Fruit fly (Drosophila melanogaster) whole organism, embryonic: ENCODE results near the gene iav.

Experiments
- ATbp ChIP-seq: fragments of 200-800 bp; sonication (Bioruptor generic); optimal IDR thresholded peaks from 2 replicates; lab custom pipeline; 2017; ENCODE audit warnings: missing biosample characterization, mild to moderate bottlenecking, missing genetic modification characterization, missing genetic modification reagents
- Bgb ChIP-seq: fragments of 200-800 bp; sonication (Bioruptor generic); IDR thresholded peaks from 2 replicates; pipeline ENCODE4 v1.3.6; 2022; ENCODE audit warnings: missing biosample characterization, missing genetic modification characterization; ENCODE audit not compliant: partially characterized antibody
- CG11504 ChIP-seq: fragments of 200-800 bp; sonication (Bioruptor generic); optimal IDR thresholded peaks from 3 replicates; lab custom pipeline; 2019; ENCODE audit warnings: missing biosample characterization, mild to moderate bottlenecking, missing genetic modification characterization, moderate library complexity
- CG12299 ChIP-seq: fragments of 200-800 bp; sonication (Bioruptor generic); optimal IDR thresholded peaks from 2 replicates; lab custom pipeline; 2018; ENCODE audit warnings: missing biosample characterization, mild to moderate bottlenecking, missing genetic modification characterization
- CG14050 ChIP-seq: fragments of 200-800 bp; sonication (Bioruptor generic); IDR thresholded peaks from 3 replicates; pipeline ENCODE4 v1.3.6; 2022; ENCODE audit warnings: missing biosample characterization, missing genetic modification characterization
- CG14441 ChIP-seq: fragments of 200-800 bp; sonication (Bioruptor generic); IDR thresholded peaks from 2 replicates; pipeline ENCODE4 v1.3.6; 2022; ENCODE audit warnings: missing biosample characterization, missing genetic modification characterization
- CG14860 ChIP-seq: fragments of 200-800 bp; sonication (Bioruptor generic); IDR thresholded peaks from 3 replicates; pipeline ENCODE4 v1.3.6; 2022; ENCODE audit warnings: missing biosample characterization, missing genetic modification characterization; ENCODE audit not compliant: partially characterized antibody
- CG16815 ChIP-seq: fragments of 200-800 bp; sonication (Bioruptor generic); optimal IDR thresholded peaks from 3 replicates; lab custom pipeline; 2017; ENCODE audit warnings: missing biosample characterization, mild to moderate bottlenecking, missing genetic modification characterization
- CG2120 ChIP-seq: fragments of 200-800 bp; sonication (Bioruptor generic); optimal IDR thresholded peaks from 3 replicates; lab custom pipeline; 2016; ENCODE audit warnings: missing biosample characterization, missing genetic modification characterization
- CG2678 ChIP-seq: fragments of 200-800 bp; sonication (Bioruptor generic); optimal IDR thresholded peaks from 3 replicates; lab custom pipeline; 2019; ENCODE audit warnings: missing biosample characterization, mild to moderate bottlenecking, missing genetic modification characterization, moderate library complexity
- CG32772 ChIP-seq: fragments of 200-800 bp; sonication (Bioruptor generic); IDR thresholded peaks from 2 replicates; pipeline ENCODE4 v1.3.6; 2022; ENCODE audit warnings: missing biosample characterization, missing genetic modification characterization
- CG5180 ChIP-seq: fragments of 200-800 bp; sonication (Bioruptor generic); optimal IDR thresholded peaks from 3 replicates; lab custom pipeline; 2017; ENCODE audit warnings: missing biosample characterization, missing genetic modification characterization, mild to moderate bottlenecking, moderate library complexity, missing genetic modification reagents
- CG7928 ChIP-seq: fragments of 200-800 bp; sonication (Bioruptor generic); optimal IDR thresholded peaks from 2 replicates; lab custom pipeline; 2017; ENCODE audit warnings: missing biosample characterization, mild to moderate bottlenecking, missing genetic modification characterization
- Camta ChIP-seq: fragments of 200-800 bp; sonication (Bioruptor generic); optimal IDR thresholded peaks from 2 replicates; lab custom pipeline; 2016; ENCODE audit warnings: missing biosample characterization, missing genetic modification characterization
- Dek ChIP-seq: fragments of 200-800 bp; sonication (Bioruptor generic); optimal IDR thresholded peaks from 3 replicates; lab custom pipeline; 2019; ENCODE audit warnings: missing biosample characterization, mild to moderate bottlenecking, missing genetic modification characterization, moderate library complexity
- H15 ChIP-seq: fragments of 200-800 bp; sonication (Bioruptor generic); IDR thresholded peaks from 3 replicates; pipeline ENCODE4 v1.3.6; 2022; ENCODE audit warnings: missing biosample characterization, missing genetic modification characterization
- H2.0 ChIP-seq: fragments of 200-800 bp; sonication (Bioruptor generic); IDR thresholded peaks from 2 replicates; pipeline ENCODE4 v1.3.6; 2022; ENCODE audit warnings: missing biosample characterization, missing genetic modification characterization
- HLHmδ ChIP-seq: fragments of 200-800 bp; sonication (Bioruptor generic); optimal IDR thresholded peaks from 2 replicates; lab custom pipeline; 2018; ENCODE audit warnings: missing biosample characterization, mild to moderate bottlenecking, missing genetic modification characterization, moderate library complexity
- Med ChIP-seq: fragments of 200-800 bp; sonication (Bioruptor generic); peaks from one replicate; lab custom pipeline; 2016; ENCODE audit warnings: missing biosample characterization, missing genetic modification characterization, mild to moderate bottlenecking, inconsistent platforms, moderate library complexity
- Mrtf ChIP-seq: fragments of 200-800 bp; sonication (Bioruptor generic); IDR thresholded peaks from 3 replicates; pipeline ENCODE4 v1.3.6; 2022; ENCODE audit warnings: missing biosample characterization, missing genetic modification characterization
- NFAT ChIP-seq: fragments of 200-800 bp; sonication (Bioruptor generic); IDR thresholded peaks from 2 replicates; pipeline ENCODE4 v1.3.6; 2022; ENCODE audit warnings: missing biosample characterization, missing genetic modification characterization
- Nf-YB ChIP-seq: fragments of 200-800 bp; sonication (Bioruptor generic); optimal IDR thresholded peaks from 3 replicates; lab custom pipeline; 2019; ENCODE audit warnings: missing biosample characterization, mild to moderate bottlenecking, missing genetic modification characterization, moderate library complexity
- Sin3A ChIP-seq: fragments of >200 bp; optimal IDR thresholded peaks from 2 replicates; lab custom pipeline; 2018
- Sox100B ChIP-seq: fragments of 200-800 bp; sonication (Bioruptor generic); optimal IDR thresholded peaks from 3 replicates; lab custom pipeline; 2018; ENCODE audit warnings: missing biosample characterization, mild to moderate bottlenecking, missing genetic modification characterization
- al ChIP-seq: fragments of 200-800 bp; sonication (Bioruptor generic); IDR thresholded peaks from 2 replicates; pipeline ENCODE4 v1.3.6; 2022; ENCODE audit warnings: missing biosample characterization, missing genetic modification characterization
- az2 ChIP-seq: fragments of 200-800 bp; sonication (Bioruptor generic); optimal IDR thresholded peaks from 3 replicates; lab custom pipeline; 2016; ENCODE audit warnings: missing biosample characterization, missing genetic modification characterization
- bigmax ChIP-seq: fragments of 200-800 bp; sonication (Bioruptor generic); optimal IDR thresholded peaks from 2 replicates; lab custom pipeline; 2018; ENCODE audit warnings: missing biosample characterization, mild to moderate bottlenecking, missing genetic modification characterization
- cas ChIP-seq: fragments of 200-800 bp; sonication (Bioruptor generic); IDR thresholded peaks from 2 replicates; pipeline ENCODE4 v1.3.6; 2022; ENCODE audit warnings: missing biosample characterization, missing genetic modification characterization
- caup ChIP-seq: fragments of 200-800 bp; sonication (Bioruptor generic); optimal IDR thresholded peaks from 3 replicates; lab custom pipeline; 2017; ENCODE audit warnings: missing biosample characterization, mild to moderate bottlenecking, missing genetic modification characterization, moderate library complexity; ENCODE audit not compliant: severe bottlenecking
- chif ChIP-seq, 2 experiments: fragments of 200-800 bp; sonication (Bioruptor generic); optimal IDR thresholded peaks; 3 replicates each; lab custom pipeline; 2016; ENCODE audit warnings: missing biosample characterization in 2 of 2, missing genetic modification characterization in 2 of 2
- chm ChIP-seq: fragments of 200-800 bp; sonication (Bioruptor generic); IDR thresholded peaks from 2 replicates; pipeline ENCODE4 v1.3.6; 2022; ENCODE audit warnings: missing biosample characterization, missing genetic modification characterization
- ems ChIP-seq: fragments of 200-800 bp; sonication (Bioruptor generic); optimal IDR thresholded peaks from 3 replicates; lab custom pipeline; 2016; ENCODE audit warnings: missing biosample characterization, missing genetic modification characterization
- fd102C ChIP-seq: fragments of 200-800 bp; sonication (Bioruptor generic); optimal IDR thresholded peaks from 2 replicates; lab custom pipeline; 2018; ENCODE audit warnings: missing biosample characterization, mild to moderate bottlenecking, missing genetic modification characterization, moderate library complexity
- fd64A ChIP-seq: fragments of 200-800 bp; sonication (Bioruptor generic); optimal IDR thresholded peaks from 3 replicates; lab custom pipeline; 2018; ENCODE audit warnings: missing biosample characterization, mild to moderate bottlenecking, missing genetic modification characterization
- fu2 ChIP-seq: fragments of 200-800 bp; sonication (Bioruptor generic); optimal IDR thresholded peaks from 2 replicates; lab custom pipeline; 2016; ENCODE audit warnings: missing biosample characterization, missing genetic modification characterization
- gce ChIP-seq: fragments of 200-800 bp; sonication (Bioruptor generic); IDR thresholded peaks from 3 replicates; pipeline ENCODE4 v1.3.6; 2022; ENCODE audit warnings: missing biosample characterization, missing genetic modification characterization
- gem ChIP-seq: fragments of 200-800 bp; sonication (Bioruptor generic); optimal IDR thresholded peaks from 2 replicates; lab custom pipeline; 2019; ENCODE audit warnings: missing biosample characterization, mild to moderate bottlenecking, missing genetic modification characterization, moderate library complexity
- kah ChIP-seq: fragments of 200-800 bp; sonication (Bioruptor generic); optimal IDR thresholded peaks from 2 replicates; lab custom pipeline; 2018; ENCODE audit warnings: missing biosample characterization, mild to moderate bottlenecking, missing genetic modification characterization
- kay ChIP-seq: fragments of 200-800 bp; sonication (Bioruptor generic); optimal IDR thresholded peaks from 2 replicates; lab custom pipeline; 2016; ENCODE audit warnings: missing biosample characterization, missing genetic modification characterization
- kni ChIP-seq: fragments of 200-800 bp; sonication (Bioruptor generic); optimal IDR thresholded peaks from 3 replicates; lab custom pipeline; 2017; ENCODE audit warnings: mild to moderate bottlenecking, missing biosample characterization, missing genetic modification reagents, missing genetic modification characterization
- lmd ChIP-seq: fragments of 200-800 bp; sonication (Bioruptor generic); IDR thresholded peaks from 2 replicates; pipeline ENCODE4 v1.3.6; 2022; ENCODE audit warnings: missing biosample characterization, missing genetic modification characterization
- nerfin-2 ChIP-seq: fragments of 200-800 bp; sonication (Bioruptor generic); IDR thresholded peaks from 2 replicates; pipeline ENCODE4 v1.3.6; 2022; ENCODE audit warnings: missing biosample characterization, missing genetic modification characterization; ENCODE audit not compliant: partially characterized antibody
- pan ChIP-seq, 4 experiments: fragments of >200 bp in 3 of 4; fragments of 200-800 bp in 1 of 4; sonication (Bioruptor generic) in 1 of 4; optimal IDR thresholded peaks in 3 of 4; IDR thresholded peaks in 1 of 4; 2 replicates each; pipeline versions ENCODE4 v1.3.6 to Lab custom; 2017 to 2022; ENCODE audit warnings: missing biosample characterization in 2 of 4, missing genetic modification characterization in 2 of 4, mixed read lengths in 1 of 4
- pfk ChIP-seq: fragments of 200-800 bp; sonication (Bioruptor generic); optimal IDR thresholded peaks from 2 replicates; lab custom pipeline; 2018; ENCODE audit warnings: missing biosample characterization, mild to moderate bottlenecking, missing genetic modification characterization, moderate library complexity
- phol ChIP-seq: fragments of 200-800 bp; sonication (Bioruptor generic); optimal IDR thresholded peaks from 3 replicates; lab custom pipeline; 2018; ENCODE audit warnings: missing biosample characterization, mild to moderate bottlenecking, missing genetic modification characterization, moderate library complexity
- pum ChIP-seq: fragments of 200-800 bp; sonication (Bioruptor generic); optimal IDR thresholded peaks from 2 replicates; lab custom pipeline; 2016; ENCODE audit warnings: missing biosample characterization, missing genetic modification characterization
- tgo ChIP-seq: fragments of 200-800 bp; sonication (Bioruptor generic); IDR thresholded peaks from 3 replicates; pipeline ENCODE4 v1.3.6; 2022; ENCODE audit warnings: missing biosample characterization, missing genetic modification characterization
- twi ChIP-seq: fragments of 200-800 bp; optimal IDR thresholded peaks from 2 replicates; lab custom pipeline; 2019; ENCODE audit warnings: missing biosample characterization, mild to moderate bottlenecking, missing genetic modification characterization, moderate library complexity
- zen ChIP-seq: fragments of 200-800 bp; sonication (Bioruptor generic); optimal IDR thresholded peaks from 3 replicates; lab custom pipeline; 2018; ENCODE audit warnings: missing biosample characterization, mild to moderate bottlenecking, missing genetic modification characterization, moderate library complexity

The iav gene

dm6 chrX:6861523-6862077, 47.8 kb downstream of the iav start (continued):
- TF ChIP-seq pan (optimal IDR thresholded peaks at IDR 0.05; lab: Kevin White, UChicago): no peak
- peak in 1 of 2 experiments; percentile 78 for TF ChIP-seq pan (GFP tag; optimal IDR thresholded peaks at IDR 0.05 in 1 of 2, IDR thresholded peaks at IDR 0.05 in 1 of 2)
- no peak for TF ChIP-seq CG14860 (GFP tag; lab: Robert Waterston, UW)
- TF ChIP-seq kay (GFP tag; lab: Kevin White, UChicago): peak; percentile 12
- TF ChIP-seq Sox100B (GFP tag; lab: Kevin White, UChicago): peak; percentile 12
- TF ChIP-seq kah (GFP tag; lab: Kevin White, UChicago): no peak
- TF ChIP-seq caup (GFP tag; lab: Kevin White, UChicago): peak; percentile 73
- peak; percentile 58 for TF ChIP-seq fu2
- peak; percentile 32; the same call in 1 of the 2 replicates for TF ChIP-seq Bgb (GFP tag; lab: Robert Waterston, UW)
- TF ChIP-seq bigmax (GFP tag; lab: Kevin White, UChicago): no peak
- peak; percentile 48; the same call in 1 of the 2 replicates for TF ChIP-seq H2.0
- TF ChIP-seq CG32772: peak; percentile 66
- no peak for TF ChIP-seq fd64A (GFP tag; lab: Kevin White, UChicago)
- TF ChIP-seq CG14441 (GFP tag; lab: Robert Waterston, UW): peak; percentile 80
- peak; percentile 95 for TF ChIP-seq Med (GFP tag; lab: Kevin White, UChicago)
- peak; percentile 59; the same call in 1 of the 2 replicates for TF ChIP-seq NFAT (GFP tag; lab: Robert Waterston, UW)
- peak; percentile 77 for TF ChIP-seq zen (tag; lab: Kevin White, UChicago)
- TF ChIP-seq cas: peak; percentile 68
- peak; percentile 40; the same call in 1 of the 3 replicates for TF ChIP-seq Mrtf (GFP tag; lab: Robert Waterston, UW)
- peak; percentile 68; the same call in 2 of the 3 replicates for TF ChIP-seq tgo
- TF ChIP-seq CG12299: no peak
- TF ChIP-seq ATbp: no peak
- TF ChIP-seq twi: peak; percentile 5
- peak; percentile 54; the same call in 1 of the 3 replicates for TF ChIP-seq CG14050
- TF ChIP-seq CG2120 (GFP tag; lab: Kevin White, UChicago): peak; percentile 90
- TF ChIP-seq CG5180 (GFP tag; lab: Kevin White, UChicago): peak; percentile 81
- no peak for TF ChIP-seq nerfin-2 (GFP tag; lab: Robert Waterston, UW)
- peak; percentile 17 for TF ChIP-seq az2 (GFP tag; lab: Kevin White, UChicago)
- peak; percentile 48; the same call in 1 of the 3 replicates for TF ChIP-seq H15
- TF ChIP-seq al (GFP tag; lab: Robert Waterston, UW): peak; percentile 66
- TF ChIP-seq gem (tag; lab: Kevin White, UChicago): peak; percentile 72
- TF ChIP-seq phol (tag; lab: Kevin White, UChicago): peak; percentile 45
- peak; percentile 71 for TF ChIP-seq CG2678 (tag; lab: Kevin White, UChicago)
- TF ChIP-seq fd102C (GFP tag; lab: Kevin White, UChicago): no peak
- TF ChIP-seq Sin3A (lab: Kevin White, UChicago): no peak
- peak; percentile 94 for TF ChIP-seq kni (GFP tag; lab: Kevin White, UChicago)
- peak; percentile 25; the same call in 1 of the 3 replicates for TF ChIP-seq gce (GFP tag; lab: Robert Waterston, UW)
- TF ChIP-seq lmd (GFP tag; lab: Robert Waterston, UW): peak; percentile 69
- TF ChIP-seq pfk (GFP tag; lab: Kevin White, UChicago): peak; percentile 95
- peak; percentile 73; the same call in 1 of the 2 replicates for TF ChIP-seq chm (GFP tag; lab: Robert Waterston, UW)
- TF ChIP-seq ems (GFP tag; lab: Kevin White, UChicago): peak; percentile 26
- TF ChIP-seq CG16815 (GFP tag; lab: Kevin White, UChicago): peak; percentile 19
- no peak for TF ChIP-seq chif (GFP tag; optimal IDR thresholded peaks at IDR 0.05; lab: Kevin White, UChicago)
- TF ChIP-seq Dek (tag; lab: Kevin White, UChicago): peak; percentile 67
- TF ChIP-seq pum: peak; percentile 22
- TF ChIP-seq HLHmδ (GFP tag; lab: Kevin White, UChicago): peak; percentile 53
- peak; percentile 65 for TF ChIP-seq CG11504 (tag; lab: Kevin White, UChicago)
- TF ChIP-seq Camta (GFP tag; lab: Kevin White, UChicago): no peak
- no peak for TF ChIP-seq CG7928 (GFP tag; lab: Kevin White, UChicago)
- TF ChIP-seq Nf-YB (GFP tag; lab: Kevin White, UChicago): no peak
